Worm (Caenorhabditis elegans): ENCODE results near the gene gcna-1.

Gene gcna-1

ce11 chrIII:5981407-5981806 is 27.5 kb downstream of the gcna-1 start:
- TF ChIP-seq nhr-6 (tag; optimal IDR thresholded peaks at IDR 0.05), result no peak
- no peak for TF ChIP-seq mdl-1 (tag; optimal IDR thresholded peaks at IDR 0.05)
- TF ChIP-seq aly-2 (tag; optimal IDR thresholded peaks at IDR 0.05), result no peak
- no peak for TF ChIP-seq ZK546.5 (tag; optimal IDR thresholded peaks at IDR 0.05)
- no peak for TF ChIP-seq peb-1 (tag; optimal IDR thresholded peaks at IDR 0.05)
- TF ChIP-seq mab-5 (tag; optimal IDR thresholded peaks at IDR 0.05), result no peak
- TF ChIP-seq skn-1 (tag; optimal IDR thresholded peaks at IDR 0.05), result peak; percentile 68
- TF ChIP-seq sma-9 (GFP tag; optimal IDR thresholded peaks at IDR 0.05), result no peak
- TF ChIP-seq sma-9 (tag; optimal IDR thresholded peaks at IDR 0.05), result no peak
- TF ChIP-seq gmeb-1 (tag; optimal IDR thresholded peaks at IDR 0.05), result peak; percentile 2
- no peak for TF ChIP-seq snpc-4 (tag; optimal IDR thresholded peaks at IDR 0.05)
- no peak for TF ChIP-seq lin-13 (GFP tag; optimal IDR thresholded peaks at IDR 0.05)
- TF ChIP-seq elt-3 (tag; optimal IDR thresholded peaks at IDR 0.05), result no peak
- TF ChIP-seq Y55F3AM.14 (GFP tag; optimal IDR thresholded peaks at IDR 0.05), result no peak
- no peak for TF ChIP-seq F13H6.1 (tag; optimal IDR thresholded peaks at IDR 0.05)
- TF ChIP-seq fos-1 (tag; optimal IDR thresholded peaks at IDR 0.05), result peak; percentile 95
- no peak for TF ChIP-seq lsy-2 (tag; optimal IDR thresholded peaks at IDR 0.05)
- no peak for TF ChIP-seq blmp-1 (tag; optimal IDR thresholded peaks at IDR 0.05; ENCODE audit: insufficient read depth)
- TF ChIP-seq ztf-4 (tag; optimal IDR thresholded peaks at IDR 0.05), result no peak
- TF ChIP-seq nhr-77 (tag; optimal IDR thresholded peaks at IDR 0.05), result no peak
- TF ChIP-seq mbf-1 (tag; optimal IDR thresholded peaks at IDR 0.05), result no peak
- TF ChIP-seq ceh-16 (tag; optimal IDR thresholded peaks at IDR 0.05), result no peak

- TF ChIP-seq sma-9 (GFP tag; optimal IDR thresholded peaks at IDR 0.05) (peak; percentile 8), sma-9 (tag; optimal IDR thresholded peaks at IDR 0.05) (no peak), blmp-1 (tag; optimal IDR thresholded peaks at IDR 0.05; ENCODE audit: insufficient read depth) (no peak), nhr-10 (tag; optimal IDR thresholded peaks at IDR 0.05) (no peak), F13H6.1 (tag; optimal IDR thresholded peaks at IDR 0.05) (peak; percentile 29)
Observed at ce11 chrIII:5980274-5980918, 28.5 kb downstream of the gcna-1 start.

DNA sequence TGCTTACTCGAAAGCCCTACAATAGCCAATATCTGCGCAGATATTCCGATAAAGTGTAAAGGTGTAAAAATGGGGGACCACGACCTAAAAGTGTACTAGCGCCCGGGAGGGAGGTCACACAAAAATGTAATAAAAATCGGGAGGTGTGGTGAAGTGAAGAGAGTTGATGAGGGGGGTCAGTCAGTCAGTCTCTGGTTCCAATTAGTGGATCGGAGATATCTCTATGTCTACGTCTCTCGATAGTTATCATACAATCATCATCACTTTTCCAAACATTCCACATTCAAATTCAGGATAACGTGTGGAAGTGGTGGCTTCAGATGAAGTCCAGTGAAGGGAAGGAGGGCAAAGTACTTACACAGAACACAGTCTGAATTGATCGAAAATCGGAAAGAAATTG is 32.9 kb downstream of the gcna-1 start:
- TF ChIP-seq nhr-129 (tag; optimal IDR thresholded peaks at IDR 0.05), result peak; percentile 4
- no peak for TF ChIP-seq egl-27 (tag; optimal IDR thresholded peaks at IDR 0.05)

ce11 chrIII:5975005-5975730 is 33.7 kb downstream of the gcna-1 start, which contains the start of gene mlp-1:
Gene mlp-1 (minus strand): TSS chrIII:5975055.
- TF ChIP-seq unc-39 (tag; optimal IDR thresholded peaks at IDR 0.05), result no peak
- TF ChIP-seq nhr-12 (tag; optimal IDR thresholded peaks at IDR 0.05), result no peak
- no peak for TF ChIP-seq ama-1 (optimal IDR thresholded peaks at IDR 0.05)
- TF ChIP-seq alr-1 (tag; optimal IDR thresholded peaks at IDR 0.05), result no peak
- no peak for TF ChIP-seq nhr-129 (tag; optimal IDR thresholded peaks at IDR 0.05)
- TF ChIP-seq elt-3 (tag; optimal IDR thresholded peaks at IDR 0.05), result no peak
- no peak for TF ChIP-seq lin-39 (tag; optimal IDR thresholded peaks at IDR 0.05)
- TF ChIP-seq mab-5 (tag; optimal IDR thresholded peaks at IDR 0.05), result no peak
- no peak for TF ChIP-seq nhr-237 (tag; optimal IDR thresholded peaks at IDR 0.05)
- no peak for TF ChIP-seq nhr-10 (tag; optimal IDR thresholded peaks at IDR 0.05)
- TF ChIP-seq R02D3.7 (tag; optimal IDR thresholded peaks at IDR 0.05), result no peak
- TF ChIP-seq mdl-1 (tag; optimal IDR thresholded peaks at IDR 0.05), result no peak
- TF ChIP-seq skn-1 (tag; optimal IDR thresholded peaks at IDR 0.05), result no peak
- no peak for TF ChIP-seq ztf-11 (tag; optimal IDR thresholded peaks at IDR 0.05)
- TF ChIP-seq ZK546.5 (tag; optimal IDR thresholded peaks at IDR 0.05), result no peak
- no peak for TF ChIP-seq nhr-11 (tag; optimal IDR thresholded peaks at IDR 0.05)
- no peak for TF ChIP-seq sem-4 (tag; optimal IDR thresholded peaks at IDR 0.05)
- no peak for TF ChIP-seq lin-11 (tag; optimal IDR thresholded peaks at IDR 0.05)
- TF ChIP-seq snpc-4 (tag; optimal IDR thresholded peaks at IDR 0.05), result no peak
